Worm (Caenorhabditis elegans) whole organism, midembryonic: ENCODE measurements around the gene C33C12.4.

ENCODE experiments used
- T22C8.4 ChIP-seq: fragments of 200-800 bp; sonication (Bioruptor generic); IDR thresholded peaks from 2 replicates; pipeline ENCODE4 v1.3.6; 2022; ENCODE audit warnings: missing genetic modification characterization, missing compliant biosample characterization
- cog-1 ChIP-seq: sonication (generic microtip); optimal IDR thresholded peaks from 2 replicates; lab custom pipeline; 2016; ENCODE audit warnings: missing genetic modification characterization, missing compliant biosample characterization
- flt-1 ChIP-seq: fragments of 200-800 bp; sonication (Bioruptor generic); IDR thresholded peaks from 2 replicates; pipeline ENCODE4 v1.3.6; 2022; ENCODE audit warnings: missing genetic modification characterization, missing compliant biosample characterization
- klf-2 ChIP-seq: fragments of 200-800 bp; sonication (Bioruptor generic); conservative IDR thresholded peaks from 2 replicates; pipeline ENCODE4 v1.3.6; 2022; ENCODE audit warnings: missing genetic modification reagents, missing genetic modification characterization, missing compliant biosample characterization
- med-1 ChIP-seq: sonication (generic microtip); optimal IDR thresholded peaks from 2 replicates; lab custom pipeline; 2017; ENCODE audit warnings: missing genetic modification characterization, mild to moderate bottlenecking, missing compliant biosample characterization, antibody characterized with exemption, missing genetic modification reagents; ENCODE audit not compliant: insufficient read depth
- ref-1 ChIP-seq: fragments of 200-800 bp; sonication (Bioruptor generic); conservative IDR thresholded peaks from 2 replicates; pipeline ENCODE4 v1.3.6; 2022; ENCODE audit warnings: missing genetic modification reagents, missing genetic modification characterization, missing compliant biosample characterization
- tab-1 ChIP-seq: fragments of 200-800 bp; sonication (Bioruptor generic); IDR thresholded peaks from 2 replicates; pipeline ENCODE4 v1.3.6; 2022; ENCODE audit warnings: missing genetic modification characterization, missing compliant biosample characterization
- ztf-23 ChIP-seq: fragments of 200-800 bp; sonication (Bioruptor generic); IDR thresholded peaks from 2 replicates; pipeline ENCODE4 v1.3.6; 2022; ENCODE audit warnings: missing genetic modification reagents, missing genetic modification characterization, missing compliant biosample characterization
- ztf-29 ChIP-seq: fragments of 200-800 bp; sonication (Bioruptor generic); IDR thresholded peaks from 2 replicates; pipeline ENCODE4 v1.3.6; 2022; ENCODE audit warnings: missing genetic modification reagents, missing genetic modification characterization, missing compliant biosample characterization

Gene C33C12.4

ce11 chrII:2135604-2136003 is 30.7 kb downstream of the C33C12.4 start, which contains the start of gene hpo-7:
hpo-7 (minus strand) TSS chrII:2135704.
- TF ChIP-seq T22C8.4 (GFP tag; lab: Robert Waterston, UW) (no peak), med-1 (GFP tag; lab: Kevin White, UChicago) (no peak), flt-1 (no peak), ztf-29 (GFP tag; lab: Robert Waterston, UW) (no peak), ref-1 (GFP tag; lab: Robert Waterston, UW) (no peak), cog-1 (tag; lab: Kevin White, UChicago) (no peak), tab-1 (no peak), ztf-23 (GFP tag; lab: Robert Waterston, UW) (no peak), klf-2 (GFP tag; lab: Robert Waterston, UW) (no peak)

ce11 chrII:2130770-2131169 is 35.5 kb downstream of the C33C12.4 start, which contains the start of gene sdz-28:
sdz-28 (plus strand) TSS chrII:2131070.
- TF ChIP-seq T22C8.4 (GFP tag; lab: Robert Waterston, UW), result no peak
- no peak for TF ChIP-seq cog-1 (tag; lab: Kevin White, UChicago)
- no peak for TF ChIP-seq ztf-23 (GFP tag; lab: Robert Waterston, UW)
- no peak for TF ChIP-seq flt-1
- TF ChIP-seq ztf-29 (GFP tag; lab: Robert Waterston, UW), result no peak
- TF ChIP-seq tab-1, result no peak
- TF ChIP-seq klf-2 (GFP tag; lab: Robert Waterston, UW), result no peak
- no peak for TF ChIP-seq ref-1 (GFP tag; lab: Robert Waterston, UW)
- no peak for TF ChIP-seq med-1 (GFP tag; lab: Kevin White, UChicago)

- TF ChIP-seq ztf-29 (GFP tag; lab: Robert Waterston, UW) (no peak), med-1 (GFP tag; lab: Kevin White, UChicago) (no peak), cog-1 (tag; lab: Kevin White, UChicago) (no peak), tab-1 (no peak), ztf-23 (GFP tag; lab: Robert Waterston, UW) (no peak), flt-1 (no peak), ref-1 (GFP tag; lab: Robert Waterston, UW) (no peak), T22C8.4 (GFP tag; lab: Robert Waterston, UW) (no peak), klf-2 (GFP tag; lab: Robert Waterston, UW) (no peak)
Measured at ce11 chrII:2122762-2123161, 43.5 kb downstream of the C33C12.4 start.

- TF ChIP-seq cog-1 (tag; lab: Kevin White, UChicago) (no peak), klf-2 (GFP tag; lab: Robert Waterston, UW) (no peak), ref-1 (GFP tag; lab: Robert Waterston, UW) (no peak), tab-1 (no peak), ztf-29 (GFP tag; lab: Robert Waterston, UW) (no peak), T22C8.4 (GFP tag; lab: Robert Waterston, UW) (no peak), flt-1 (no peak), ztf-23 (GFP tag; lab: Robert Waterston, UW) (no peak), med-1 (GFP tag; lab: Kevin White, UChicago) (no peak)
Measured at ce11 chrII:2122091-2122490, 44.2 kb downstream of the C33C12.4 start, which contains the start of gene math-37. math-37 (minus strand) TSS chrII:2122191.

- TF ChIP-seq med-1 (GFP tag; lab: Kevin White, UChicago), result no peak
- TF ChIP-seq cog-1 (tag; lab: Kevin White, UChicago), result no peak
- no peak for TF ChIP-seq flt-1
- TF ChIP-seq T22C8.4 (GFP tag; lab: Robert Waterston, UW), result no peak
- no peak for TF ChIP-seq ztf-23 (GFP tag; lab: Robert Waterston, UW)
- no peak for TF ChIP-seq ztf-29 (GFP tag; lab: Robert Waterston, UW)
- TF ChIP-seq ref-1 (GFP tag; lab: Robert Waterston, UW), result no peak
- no peak for TF ChIP-seq klf-2 (GFP tag; lab: Robert Waterston, UW)
- no peak for TF ChIP-seq tab-1
Measured at ce11 chrII:2116794-2117193, 49.5 kb downstream of the C33C12.4 start, which contains the start of gene srh-195. srh-195 (minus strand) TSS chrII:2116894.
